Worm (Caenorhabditis elegans) whole organism, L4/young adult: ENCODE measurements around the gene F09B9.4.

ENCODE experiments used
- dao-5 ChIP-seq: sonication (generic microtip); optimal IDR thresholded peaks from 2 replicates; lab custom pipeline; 2016; ENCODE audit warnings: missing genotype, missing genetic modification characterization, moderate library complexity, missing compliant biosample characterization
- him-1 ChIP-seq: sonication (generic microtip); optimal IDR thresholded peaks from 2 replicates; lab custom pipeline; 2016; ENCODE audit warnings: missing genotype, missing genetic modification reagents, missing genetic modification characterization, missing compliant biosample characterization

DNA sequence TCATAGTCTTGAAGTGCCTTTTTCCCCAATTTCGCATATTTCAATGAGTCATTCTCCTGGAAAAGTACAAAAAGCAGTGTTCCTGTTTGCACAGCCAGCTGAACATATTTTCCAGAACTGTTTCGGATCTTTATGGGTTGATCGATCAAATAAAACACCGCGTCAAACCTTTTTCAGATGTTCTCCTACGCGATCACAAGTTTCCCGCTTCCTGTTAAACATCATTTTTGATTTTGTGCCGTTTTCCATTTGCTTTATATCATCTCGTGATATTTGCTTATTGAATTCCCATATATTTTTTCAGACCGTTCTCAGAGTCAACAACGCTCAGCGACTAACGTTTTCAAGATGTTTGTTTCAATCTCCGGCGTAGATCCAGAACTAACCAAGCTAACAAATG is 14.3 kb downstream of the F09B9.4 start, which contains the start of gene C07A4.3:
- no peak for TF ChIP-seq dao-5 (tag; lab: Kevin White, UChicago)
- no peak for TF ChIP-seq him-1 (tag; lab: Kevin White, UChicago)
